Worm (Caenorhabditis elegans): ENCODE results near the gene nspc-19.

DNA sequence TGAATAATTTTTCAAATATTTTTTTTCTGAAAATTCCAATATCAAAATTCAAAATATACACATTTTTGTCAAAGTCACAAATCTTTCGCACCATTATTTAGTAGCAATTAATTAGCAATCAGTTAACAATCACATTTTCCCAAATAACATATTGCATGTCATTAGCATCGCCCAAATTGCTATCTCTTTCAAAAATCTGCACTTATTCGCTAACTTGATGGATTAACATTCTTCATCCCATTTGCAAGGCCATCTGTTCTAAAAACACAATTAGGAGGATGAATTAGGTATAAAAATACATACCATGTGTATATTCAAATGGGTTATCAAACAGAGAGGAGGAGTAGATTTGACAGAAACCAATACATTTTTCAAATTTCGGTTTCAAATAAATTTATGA is 41.2 kb upstream of the nspc-19 start:
- TF ChIP-seq pax-1 (tag; optimal IDR thresholded peaks at IDR 0.05) = no peak
- TF ChIP-seq ceh-19 (GFP tag; optimal IDR thresholded peaks at IDR 0.05) = no peak
- TF ChIP-seq fkh-10 (GFP tag; optimal IDR thresholded peaks at IDR 0.05) = no peak
- no peak for TF ChIP-seq unc-3 (GFP tag; conservative IDR thresholded peaks at IDR 0.05)
- TF ChIP-seq unc-3 (tag; optimal IDR thresholded peaks at IDR 0.05) = no peak

Data from whole organism, late embryonic.